Worm (Caenorhabditis elegans) whole organism, L2 larva: ENCODE data around the gene nhr-26.

Experiments used
- C34F6.9 ChIP-seq: fragments of 150-350 bp; optimal IDR thresholded peaks from 2 replicates; lab custom pipeline; 2014; ENCODE audit warnings: missing biosample characterization, missing genetic modification characterization
- F13H6.1 ChIP-seq: sonication (generic microtip); optimal IDR thresholded peaks from 2 replicates; lab custom pipeline; 2016; ENCODE audit warnings: missing genetic modification characterization, missing compliant biosample characterization
- R02D3.7 ChIP-seq: fragments of 150-350 bp; optimal IDR thresholded peaks from 2 replicates; lab custom pipeline; 2014; ENCODE audit warnings: missing biosample characterization, missing genetic modification characterization
- Y55F3AM.14 ChIP-seq: fragments of 200-800 bp; sonication (Bioruptor generic); optimal IDR thresholded peaks from 2 replicates; lab custom pipeline; 2018; ENCODE audit warnings: mild to moderate bottlenecking, missing genetic modification characterization, missing compliant biosample characterization
- ZK546.5 ChIP-seq: sonication (generic microtip); optimal IDR thresholded peaks from 2 replicates; lab custom pipeline; 2017; ENCODE audit warnings: missing biosample characterization, missing genetic modification characterization
- aly-2 ChIP-seq: fragments of 150-350 bp; optimal IDR thresholded peaks from 2 replicates; lab custom pipeline; 2014; ENCODE audit warnings: missing biosample characterization, missing genetic modification characterization
- ama-1 ChIP-seq: fragments of 150-350 bp; optimal IDR thresholded peaks from 2 replicates; lab custom pipeline; 2018; ENCODE audit warnings: inconsistent platforms
- blmp-1 ChIP-seq: sonication (generic microtip); optimal IDR thresholded peaks from 2 replicates; lab custom pipeline; 2017; ENCODE audit warnings: missing genetic modification characterization, mild to moderate bottlenecking, missing compliant biosample characterization, antibody characterized with exemption, moderate library complexity; ENCODE audit not compliant: insufficient read depth
- ceh-16 ChIP-seq: fragments of 150-350 bp; optimal IDR thresholded peaks from 2 replicates; lab custom pipeline; 2014; ENCODE audit warnings: missing biosample characterization, missing genetic modification characterization
- ceh-82 ChIP-seq: fragments of 150-350 bp; optimal IDR thresholded peaks from 2 replicates; lab custom pipeline; 2014; ENCODE audit warnings: missing biosample characterization, missing genetic modification characterization
- crh-2 ChIP-seq: sonication (generic microtip); optimal IDR thresholded peaks from 2 replicates; lab custom pipeline; 2017; ENCODE audit warnings: missing biosample characterization, missing genetic modification characterization
- dmd-4 ChIP-seq: sonication (generic microtip); optimal IDR thresholded peaks from 2 replicates; lab custom pipeline; 2017; ENCODE audit warnings: missing biosample characterization, missing genetic modification characterization
- egl-27 ChIP-seq: sonication (generic microtip); optimal IDR thresholded peaks from 3 replicates; lab custom pipeline; 2017; ENCODE audit warnings: missing biosample characterization, missing genetic modification reagents, missing genetic modification characterization
- elt-1 ChIP-seq: fragments of 150-350 bp; optimal IDR thresholded peaks from 2 replicates; lab custom pipeline; 2014; ENCODE audit warnings: missing biosample characterization, missing genetic modification characterization
- elt-3 ChIP-seq: sonication (generic microtip); optimal IDR thresholded peaks from 2 replicates; lab custom pipeline; 2017; ENCODE audit warnings: missing biosample characterization, missing genetic modification characterization
- fos-1 ChIP-seq: fragments of 150-350 bp; optimal IDR thresholded peaks from 2 replicates; lab custom pipeline; 2014; ENCODE audit warnings: missing biosample characterization, missing genetic modification characterization
- gmeb-1 ChIP-seq: fragments of 150-350 bp; optimal IDR thresholded peaks from 2 replicates; lab custom pipeline; 2014; ENCODE audit warnings: missing biosample characterization, missing genetic modification characterization
- lin-11 ChIP-seq: fragments of 150-350 bp; sonication (generic microtip); optimal IDR thresholded peaks from 2 replicates; lab custom pipeline; 2014; ENCODE audit warnings: missing biosample characterization, missing genetic modification characterization, inconsistent platforms, mixed read lengths
- lsy-2 ChIP-seq, 2 experiments: fragments of 150-350 bp in 1 of 2; sonication (generic microtip) in 1 of 2; optimal IDR thresholded peaks; 2 replicates each; lab custom pipeline; 2014 to 2017; ENCODE audit warnings: missing biosample characterization in 2 of 2, missing genetic modification characterization in 2 of 2
- mab-5 ChIP-seq: fragments of 150-350 bp; optimal IDR thresholded peaks from 2 replicates; lab custom pipeline; 2014; ENCODE audit warnings: missing biosample characterization, missing genetic modification characterization
- mbf-1 ChIP-seq: sonication (generic microtip); optimal IDR thresholded peaks from 2 replicates; lab custom pipeline; 2017; ENCODE audit warnings: missing biosample characterization, missing genetic modification characterization
- mdl-1 ChIP-seq, 2 experiments: fragments of 150-350 bp in 1 of 2; sonication (generic microtip) in 1 of 2; optimal IDR thresholded peaks; 2 replicates each; lab custom pipeline; 2017; ENCODE audit warnings: missing biosample characterization in 2 of 2, missing genetic modification characterization in 2 of 2
- nhr-10 ChIP-seq: sonication (generic microtip); optimal IDR thresholded peaks from 2 replicates; lab custom pipeline; 2017; ENCODE audit warnings: missing biosample characterization, missing genetic modification characterization
- nhr-11 ChIP-seq: fragments of 150-350 bp; optimal IDR thresholded peaks from 2 replicates; lab custom pipeline; 2014; ENCODE audit warnings: missing biosample characterization, missing genetic modification characterization
- nhr-12 ChIP-seq: fragments of 150-350 bp; optimal IDR thresholded peaks from 2 replicates; lab custom pipeline; 2014; ENCODE audit warnings: missing biosample characterization, missing genetic modification characterization
- nhr-129 ChIP-seq: fragments of 150-350 bp; optimal IDR thresholded peaks from 2 replicates; lab custom pipeline; 2014; ENCODE audit warnings: missing biosample characterization, missing genetic modification characterization
- nhr-21 ChIP-seq: fragments of 150-350 bp; optimal IDR thresholded peaks from 2 replicates; lab custom pipeline; 2014; ENCODE audit warnings: missing biosample characterization, missing genetic modification characterization
- nhr-23 ChIP-seq: fragments of 150-350 bp; optimal IDR thresholded peaks from 2 replicates; lab custom pipeline; 2014; ENCODE audit warnings: missing biosample characterization, missing genetic modification reagents, missing genetic modification characterization
- nhr-237 ChIP-seq: fragments of 150-350 bp; optimal IDR thresholded peaks from 2 replicates; lab custom pipeline; 2014; ENCODE audit warnings: missing biosample characterization, missing genetic modification characterization
- nhr-25 ChIP-seq: fragments of 150-350 bp; sonication (generic microtip); optimal IDR thresholded peaks from 3 replicates; lab custom pipeline; 2014; ENCODE audit warnings: missing biosample characterization, missing genetic modification characterization
- nhr-77 ChIP-seq: fragments of 150-350 bp; optimal IDR thresholded peaks from 2 replicates; lab custom pipeline; 2014; ENCODE audit warnings: missing biosample characterization, missing genetic modification characterization
- peb-1 ChIP-seq: fragments of 150-350 bp; optimal IDR thresholded peaks from 2 replicates; lab custom pipeline; 2014; ENCODE audit warnings: missing biosample characterization, missing genetic modification characterization
- sem-4 ChIP-seq: fragments of 150-350 bp; optimal IDR thresholded peaks from 2 replicates; lab custom pipeline; 2014; ENCODE audit warnings: missing biosample characterization, missing genetic modification reagents, missing genetic modification characterization
- skn-1 ChIP-seq: sonication (generic microtip); optimal IDR thresholded peaks from 2 replicates; lab custom pipeline; 2017; ENCODE audit warnings: missing biosample characterization, missing genetic modification characterization
- sma-3 ChIP-seq: sonication (generic microtip); optimal IDR thresholded peaks from 2 replicates; lab custom pipeline; 2016; ENCODE audit warnings: missing genetic modification reagents, missing genetic modification characterization, missing compliant biosample characterization
- sma-9 ChIP-seq, 2 experiments: fragments of 150-350 bp in 1 of 2; sonication (generic microtip) in 1 of 2; optimal IDR thresholded peaks; 2 replicates each; lab custom pipeline; 2014 to 2016; ENCODE audit warnings: missing genetic modification characterization in 2 of 2, mild to moderate bottlenecking in 1 of 2, missing biosample characterization in 1 of 2, missing compliant biosample characterization in 1 of 2, missing genetic modification reagents in 1 of 2, moderate library complexity in 1 of 2
- snpc-4 ChIP-seq: fragments of 150-350 bp; optimal IDR thresholded peaks from 2 replicates; lab custom pipeline; 2014; ENCODE audit warnings: missing biosample characterization, missing genetic modification characterization
- unc-55 ChIP-seq: fragments of 150-350 bp; sonication (generic microtip); optimal IDR thresholded peaks from 3 replicates; lab custom pipeline; 2014; ENCODE audit warnings: missing biosample characterization, missing genetic modification reagents, missing genetic modification characterization
- zag-1 ChIP-seq: fragments of 150-350 bp; optimal IDR thresholded peaks from 2 replicates; lab custom pipeline; 2014; ENCODE audit warnings: missing biosample characterization, missing genetic modification characterization
- ztf-1 ChIP-seq: fragments of 200-800 bp; sonication (Bioruptor generic); conservative IDR thresholded peaks from 2 replicates; pipeline ENCODE4 v1.3.6; 2022; ENCODE audit warnings: missing genetic modification characterization, missing compliant biosample characterization
- ztf-11 ChIP-seq: sonication (generic microtip); optimal IDR thresholded peaks from 2 replicates; lab custom pipeline; 2017; ENCODE audit warnings: missing biosample characterization, missing genetic modification characterization
- ztf-4 ChIP-seq: fragments of 150-350 bp; optimal IDR thresholded peaks from 2 replicates; lab custom pipeline; 2014; ENCODE audit warnings: missing biosample characterization, missing genetic modification characterization

The nhr-26 gene

ce11 chrX:12664987-12665451 lies 35.2 kb downstream of the nhr-26 start (continued):
- TF ChIP-seq elt-1 (tag; lab: Kevin White, UChicago) (no peak), ztf-11 (tag; lab: Kevin White, UChicago) (no peak), nhr-10 (tag; lab: Kevin White, UChicago) (no peak), dmd-4 (no peak), crh-2 (tag; lab: Kevin White, UChicago) (peak; percentile 57), nhr-237 (tag; lab: Kevin White, UChicago) (no peak), nhr-12 (tag; lab: Kevin White, UChicago) (no peak)

- no peak for TF ChIP-seq sma-3
- TF ChIP-seq nhr-77 (tag; lab: Kevin White, UChicago), result no peak
- TF ChIP-seq sem-4 (tag; lab: Kevin White, UChicago), result no peak
- no peak for TF ChIP-seq aly-2 (tag; lab: Kevin White, UChicago)
- TF ChIP-seq nhr-11, result no peak
- no peak for TF ChIP-seq ama-1 (lab: Kevin White, UChicago)
- no peak for TF ChIP-seq ceh-16 (tag; lab: Kevin White, UChicago)
- TF ChIP-seq fos-1 (tag; lab: Kevin White, UChicago), result no peak
Measured at ce11 chrX:12664443-12664842, 35.8 kb downstream of the nhr-26 start.

ce11 chrX:12663537-12663936 lies 36.7 kb downstream of the nhr-26 start, which contains the start of gene nlp-76:
Gene nlp-76, minus strand, starts transcription at chrX:12663903.
- TF ChIP-seq ama-1 (lab: Kevin White, UChicago), result peak; percentile 93
- TF ChIP-seq nhr-129 (tag; lab: Kevin White, UChicago), result peak; percentile 47
- TF ChIP-seq ztf-11 (tag; lab: Kevin White, UChicago), result no peak
- TF ChIP-seq nhr-25 (tag; lab: Kevin White, UChicago), result no peak
- TF ChIP-seq sma-3, result peak; percentile 10
- TF ChIP-seq lin-11, result peak; percentile 62
- TF ChIP-seq crh-2 (tag; lab: Kevin White, UChicago), result peak; percentile 34
- TF ChIP-seq sma-9 (GFP tag; optimal IDR thresholded peaks at IDR 0.05; lab: Kevin White, UChicago), result peak; percentile 16
- TF ChIP-seq sma-9 (tag; optimal IDR thresholded peaks at IDR 0.05; lab: Kevin White, UChicago), result no peak

ce11 chrX:12663114-12663513 lies 37.2 kb downstream of the nhr-26 start:
- TF ChIP-seq lsy-2 (tag; optimal IDR thresholded peaks at IDR 0.05; lab: Kevin White, UChicago) (peak in 1 of 2 experiments; percentile 14), nhr-25 (tag; lab: Kevin White, UChicago) (peak; percentile 4), ztf-4 (tag; lab: Kevin White, UChicago) (peak; percentile 0), mdl-1 (tag; optimal IDR thresholded peaks at IDR 0.05; lab: Kevin White, UChicago) (no peak), aly-2 (tag; lab: Kevin White, UChicago) (no peak), dmd-4 (no peak)

- TF ChIP-seq elt-1 (tag; lab: Kevin White, UChicago), result no peak
- TF ChIP-seq ztf-11 (tag; lab: Kevin White, UChicago), result no peak
- no peak for TF ChIP-seq nhr-77 (tag; lab: Kevin White, UChicago)
- TF ChIP-seq fos-1 (tag; lab: Kevin White, UChicago), result peak; percentile 61
- no peak for TF ChIP-seq ceh-82
- peak; percentile 10 for TF ChIP-seq gmeb-1 (tag; lab: Kevin White, UChicago)
- peak; percentile 9 for TF ChIP-seq Y55F3AM.14 (GFP tag; lab: Kevin White, UChicago)
- TF ChIP-seq R02D3.7 (tag; lab: Kevin White, UChicago), result no peak
- TF ChIP-seq nhr-25 (tag; lab: Kevin White, UChicago), result peak; percentile 38
- TF ChIP-seq nhr-129 (tag; lab: Kevin White, UChicago), result no peak
- peak; percentile 67 for TF ChIP-seq F13H6.1 (tag; lab: Kevin White, UChicago)
- TF ChIP-seq nhr-12 (tag; lab: Kevin White, UChicago), result no peak
- TF ChIP-seq ZK546.5 (tag; lab: Kevin White, UChicago), result no peak
- no peak for TF ChIP-seq nhr-11
- no peak for TF ChIP-seq sem-4 (tag; lab: Kevin White, UChicago)
- no peak for TF ChIP-seq blmp-1
- no peak for TF ChIP-seq nhr-23
- TF ChIP-seq ama-1 (lab: Kevin White, UChicago), result no peak
- TF ChIP-seq lin-11, result peak; percentile 48
- TF ChIP-seq peb-1 (tag; lab: Kevin White, UChicago), result no peak
- no peak for TF ChIP-seq aly-2 (tag; lab: Kevin White, UChicago)
- TF ChIP-seq skn-1, result no peak
- no peak for TF ChIP-seq elt-3
- TF ChIP-seq sma-9 (GFP tag; optimal IDR thresholded peaks at IDR 0.05; lab: Kevin White, UChicago), result peak; percentile 78
- no peak for TF ChIP-seq sma-9 (tag; optimal IDR thresholded peaks at IDR 0.05; lab: Kevin White, UChicago)
- peak in 1 of 2 experiments; percentile 46 for TF ChIP-seq lsy-2 (tag; optimal IDR thresholded peaks at IDR 0.05; lab: Kevin White, UChicago)
- TF ChIP-seq mab-5, result no peak
- TF ChIP-seq unc-55 (GFP tag; lab: Kevin White, UChicago), result peak; percentile 52
- TF ChIP-seq nhr-10 (tag; lab: Kevin White, UChicago), result no peak
- peak; percentile 73 for TF ChIP-seq nhr-21 (tag; lab: Kevin White, UChicago)
- no peak for TF ChIP-seq egl-27 (tag; lab: Kevin White, UChicago)
- no peak for TF ChIP-seq snpc-4 (tag; lab: Kevin White, UChicago)
- peak; percentile 44 for TF ChIP-seq C34F6.9 (tag; lab: Kevin White, UChicago)
- no peak for TF ChIP-seq mbf-1 (tag; lab: Kevin White, UChicago)
- peak; percentile 70 for TF ChIP-seq sma-3
- no peak for TF ChIP-seq ztf-1 (GFP tag; lab: Robert Waterston, UW)
- no peak for TF ChIP-seq zag-1 (tag; lab: Kevin White, UChicago)
Measured at ce11 chrX:12661091-12661526, 39.2 kb downstream of the nhr-26 start.
